Worm (Caenorhabditis elegans): ENCODE data around the gene K03B4.8.

Gene K03B4.8

DNA sequence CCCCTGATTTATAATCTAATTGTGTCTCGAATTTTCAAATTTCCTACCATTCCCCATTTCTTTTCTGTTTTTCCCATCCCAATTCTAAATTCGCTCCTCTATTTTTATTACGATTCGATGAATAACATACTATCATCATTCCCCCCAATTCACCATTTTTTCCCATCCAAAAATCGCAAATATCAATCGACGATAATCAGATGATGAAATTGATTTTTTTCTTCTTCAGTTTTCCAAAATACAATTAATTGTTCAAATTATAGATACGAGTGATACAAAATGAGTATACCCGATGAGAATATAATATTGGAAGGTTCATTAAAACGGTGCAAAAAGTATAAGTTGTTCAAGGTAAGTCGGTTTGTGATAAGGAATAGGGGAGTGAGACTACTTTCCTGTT is 31.7 kb downstream of the K03B4.8 start, which contains the start of gene soc-1:
TSS of gene soc-1 (plus strand) at position 262 of the 400 bp plus-strand sequence.
- TF ChIP-seq ceh-24 (tag; optimal IDR thresholded peaks at IDR 0.05) (no peak), unc-55 (GFP tag; optimal IDR thresholded peaks at IDR 0.05) (no peak), nhr-232 (tag; optimal IDR thresholded peaks at IDR 0.05) (no peak), ceh-18 (tag; optimal IDR thresholded peaks at IDR 0.05) (no peak), pha-4 (tag; optimal IDR thresholded peaks at IDR 0.05) (no peak), unc-86 (tag; optimal IDR thresholded peaks at IDR 0.05) (no peak), ztf-16 (tag; optimal IDR thresholded peaks at IDR 0.05) (no peak)

DNA sequence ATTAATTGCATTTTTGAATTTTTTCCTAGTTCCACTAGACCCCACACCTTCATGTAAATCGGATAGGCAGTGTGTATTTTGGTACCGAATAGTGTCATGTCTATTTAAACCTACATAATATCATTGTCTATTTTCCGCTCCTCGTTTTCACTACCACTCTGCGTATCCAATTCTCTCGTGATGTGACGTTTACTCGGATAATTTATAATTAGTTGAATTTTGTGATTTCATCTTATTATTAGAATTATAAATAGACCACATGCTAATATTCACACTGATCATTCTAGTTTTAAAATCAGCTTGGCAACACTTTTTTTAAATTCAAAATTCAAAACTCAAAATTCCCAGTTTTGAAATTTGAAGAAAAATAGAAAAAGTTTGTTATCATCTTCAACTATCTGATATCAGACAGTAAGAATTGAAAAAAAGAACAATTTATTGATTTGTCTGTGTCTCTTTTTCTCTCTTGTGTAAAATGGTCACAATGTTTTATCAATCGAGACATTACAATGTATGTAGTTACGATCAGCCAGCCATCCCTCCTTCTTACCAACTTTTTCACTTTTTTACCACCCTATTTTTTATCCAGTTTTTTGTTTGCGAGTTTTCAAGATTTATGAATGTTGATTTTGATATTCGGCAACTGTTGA is 33.8 kb downstream of the K03B4.8 start:
- no peak for TF ChIP-seq syd-9 (tag; optimal IDR thresholded peaks at IDR 0.05)
- TF ChIP-seq eyg-1 (tag; optimal IDR thresholded peaks at IDR 0.05): no peak
- no peak for TF ChIP-seq K02D7.2 (tag; optimal IDR thresholded peaks at IDR 0.05)
- no peak for TF ChIP-seq fkh-6 (tag; optimal IDR thresholded peaks at IDR 0.05)
- TF ChIP-seq Y22D7AL.16 (tag; optimal IDR thresholded peaks at IDR 0.05): no peak
- TF ChIP-seq hlh-15 (tag; optimal IDR thresholded peaks at IDR 0.05): no peak
- TF ChIP-seq sox-2 (GFP tag; IDR thresholded peaks at IDR 0.05): no peak

DNA sequence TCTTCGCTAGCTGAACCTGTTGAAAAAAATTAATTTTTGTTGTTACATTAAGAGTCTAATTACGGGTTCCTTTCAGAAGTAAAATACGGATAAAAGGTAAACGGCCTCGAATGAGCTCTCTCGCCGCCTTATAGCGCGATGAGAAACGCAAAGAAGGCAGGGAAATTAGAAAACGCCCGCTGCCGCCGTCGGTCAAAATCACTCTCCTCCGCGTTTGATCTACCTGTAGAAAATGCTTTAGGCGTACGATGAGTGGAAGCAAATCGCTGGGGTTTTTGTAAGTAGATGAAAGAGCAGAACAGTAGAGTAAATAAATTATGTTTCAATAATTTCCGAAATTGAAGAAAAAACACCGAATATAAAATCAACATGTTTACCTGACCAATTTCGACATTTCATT is 37.3 kb downstream of the K03B4.8 start:
- TF ChIP-seq unc-86 (tag; optimal IDR thresholded peaks at IDR 0.05): no peak

DNA sequence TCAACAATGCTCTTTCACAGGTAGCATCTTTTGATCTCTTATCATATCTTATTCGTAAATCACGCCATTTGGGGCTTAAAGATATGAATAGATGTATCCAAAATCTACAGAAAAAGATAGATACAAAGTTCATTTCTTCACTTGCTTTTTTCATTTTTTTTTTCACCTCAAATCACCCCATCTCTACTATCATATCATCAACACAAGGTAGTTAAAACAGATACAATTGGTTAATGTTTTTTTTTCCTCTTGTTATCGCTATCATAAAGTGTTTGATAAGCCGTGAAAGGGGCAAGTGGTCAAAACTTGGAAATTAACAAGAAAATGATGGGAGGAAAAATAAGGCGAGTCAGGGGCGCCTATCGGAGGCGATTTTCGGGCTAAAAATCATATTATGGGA is 44.1 kb downstream of the K03B4.8 start:
- TF ChIP-seq elt-2 (tag; optimal IDR thresholded peaks at IDR 0.05) (peak; percentile 28), hlh-15 (tag; optimal IDR thresholded peaks at IDR 0.05) (no peak)

DNA sequence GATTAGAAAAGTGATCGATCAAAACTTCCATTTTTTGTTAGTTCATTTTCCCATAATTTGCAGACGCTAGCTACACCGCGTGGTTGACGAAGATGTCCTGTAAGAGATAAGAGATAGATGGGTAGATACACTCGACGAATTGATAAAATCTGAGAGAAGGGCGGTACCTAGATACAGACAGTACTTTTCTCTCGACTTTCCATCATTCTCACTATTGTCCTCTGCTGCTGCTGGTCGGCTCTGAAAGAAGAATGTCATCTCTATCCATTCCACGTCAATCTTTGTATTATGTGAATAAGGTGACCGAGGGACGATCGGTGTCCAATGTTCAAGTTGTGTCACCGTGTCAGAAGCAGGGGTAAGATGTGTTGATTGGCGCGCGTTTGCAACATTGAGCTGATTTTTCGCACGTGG is 45.9 kb downstream of the K03B4.8 start, which contains the start of gene pmt-2:
TSS of gene pmt-2 (plus strand) at position 64 of the 414 bp plus-strand sequence.
- TF ChIP-seq rnt-1 (tag; optimal IDR thresholded peaks at IDR 0.05): peak; percentile 56
- TF ChIP-seq gmeb-2 (tag; optimal IDR thresholded peaks at IDR 0.05): no peak
- no peak for TF ChIP-seq Y22D7AL.16 (tag; optimal IDR thresholded peaks at IDR 0.05)
- TF ChIP-seq lim-6 (tag; optimal IDR thresholded peaks at IDR 0.05): no peak

DNA sequence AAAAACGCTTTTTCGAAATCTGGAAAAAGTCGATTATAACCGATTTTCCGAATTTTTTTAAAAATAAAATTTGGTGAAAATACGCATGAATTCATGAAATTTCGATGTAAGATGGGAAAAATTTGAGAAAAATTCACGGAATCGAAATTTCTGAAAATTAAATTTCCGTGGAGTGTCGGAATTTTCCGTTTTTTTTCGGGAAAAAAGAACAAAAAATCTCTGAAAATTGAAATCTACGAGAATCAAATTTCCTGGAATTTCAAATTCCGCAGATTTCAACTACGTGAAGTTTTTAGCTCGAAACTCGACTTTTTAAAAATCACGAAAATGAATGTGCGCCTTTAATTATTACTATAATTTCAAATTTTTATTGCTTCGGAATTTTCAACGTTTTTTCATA is 48.1 kb downstream of the K03B4.8 start:
- TF ChIP-seq hlh-13 (GFP tag; optimal IDR thresholded peaks at IDR 0.05): no peak

DNA sequence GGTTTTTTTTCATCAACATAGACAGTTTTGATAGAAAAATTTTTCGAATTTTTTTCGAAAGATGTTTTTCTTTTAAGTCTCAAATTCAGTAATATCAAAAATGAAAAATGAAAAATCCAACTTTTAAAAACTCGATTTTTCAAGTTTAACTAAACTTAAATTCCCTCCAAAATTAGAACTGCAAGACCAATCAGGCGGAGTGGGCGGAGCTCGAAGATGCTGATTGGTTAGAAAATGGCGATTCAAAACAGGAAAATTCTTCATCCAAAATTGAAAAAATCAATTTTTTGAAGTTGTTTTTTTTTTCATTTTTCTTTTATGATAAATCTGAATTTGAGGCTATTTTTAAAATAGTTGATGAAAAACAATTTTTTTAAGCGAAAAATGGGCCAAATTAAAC is 49.7 kb downstream of the K03B4.8 start:
- TF ChIP-seq ceh-22 (tag; optimal IDR thresholded peaks at IDR 0.05) (no peak), unc-42 (tag; optimal IDR thresholded peaks at IDR 0.05) (no peak), dmd-4 (tag; optimal IDR thresholded peaks at IDR 0.05; ENCODE audit: borderline replicate concordance) (no peak), syd-9 (tag; optimal IDR thresholded peaks at IDR 0.05) (no peak), pros-1 (tag; optimal IDR thresholded peaks at IDR 0.05) (no peak), sox-4 (tag; optimal IDR thresholded peaks at IDR 0.05) (no peak), nfya-1 (tag; optimal IDR thresholded peaks at IDR 0.05) (peak; percentile 90)

Measured in whole organism, late embryonic.